Worm (Caenorhabditis elegans): ENCODE measurements around the gene srz-19.

- no peak for TF ChIP-seq ceh-83 (GFP tag; optimal IDR thresholded peaks at IDR 0.05)
- no peak for TF ChIP-seq lin-13 (tag; optimal IDR thresholded peaks at IDR 0.05)
- TF ChIP-seq unc-62 (GFP tag; optimal IDR thresholded peaks at IDR 0.05) = no peak
- no peak for TF ChIP-seq nhr-2 (tag; optimal IDR thresholded peaks at IDR 0.05)
- TF ChIP-seq lsy-2 (tag; optimal IDR thresholded peaks at IDR 0.05) = no peak
- TF ChIP-seq ces-1 (GFP tag; optimal IDR thresholded peaks at IDR 0.05) = no peak
- TF ChIP-seq drap-1 (GFP tag; optimal IDR thresholded peaks at IDR 0.05) = no peak
- TF ChIP-seq ceh-39 (tag; optimal IDR thresholded peaks at IDR 0.05) = no peak
- no peak for TF ChIP-seq mls-2 (tag; optimal IDR thresholded peaks at IDR 0.05)
- no peak for TF ChIP-seq elt-3 (tag; optimal IDR thresholded peaks at IDR 0.05)
- TF ChIP-seq snpc-4 (tag; optimal IDR thresholded peaks at IDR 0.05) = no peak
- no peak for TF ChIP-seq mep-1 (tag; optimal IDR thresholded peaks at IDR 0.05)
- TF ChIP-seq flh-1 (GFP tag; optimal IDR thresholded peaks at IDR 0.05) = no peak
Measured at ce11 chrIV:3921898-3922297, 2.3 kb downstream of the srz-19 start, which contains the start of gene clec-67.
